Fruit fly (Drosophila melanogaster) whole organism, wandering third instar larva: Measurements from ENCODE around the gene CheA29a.

Experiments used
- Abd-B ChIP-seq: fragments of >200 bp; optimal IDR thresholded peaks from 2 replicates; lab custom pipeline; 2017; ENCODE audit warnings: missing biosample characterization, missing genetic modification characterization
- HLH106 ChIP-seq: fragments of 200-800 bp; optimal IDR thresholded peaks from 3 replicates; lab custom pipeline; 2019; ENCODE audit warnings: missing biosample characterization, mild to moderate bottlenecking, missing genetic modification characterization, moderate library complexity
- OdsH ChIP-seq: fragments of 200-800 bp; sonication (Bioruptor generic); optimal IDR thresholded peaks from 2 replicates; lab custom pipeline; 2016; ENCODE audit warnings: missing biosample characterization, mild to moderate bottlenecking, missing genetic modification characterization
- Rel ChIP-seq, 2 experiments: fragments of 200-800 bp; sonication (Bioruptor generic) in 1 of 2; optimal IDR thresholded peaks; 2 replicates in 1 of 2; 3 replicates in 1 of 2; lab custom pipeline; 2016 to 2019; ENCODE audit warnings: mild to moderate bottlenecking in 2 of 2, missing biosample characterization in 2 of 2, missing genetic modification characterization in 2 of 2, moderate library complexity in 1 of 2
- br ChIP-seq: fragments of 200-800 bp; sonication (Bioruptor generic); optimal IDR thresholded peaks from 2 replicates; lab custom pipeline; 2016; ENCODE audit warnings: missing biosample characterization, missing genetic modification characterization

DNA sequence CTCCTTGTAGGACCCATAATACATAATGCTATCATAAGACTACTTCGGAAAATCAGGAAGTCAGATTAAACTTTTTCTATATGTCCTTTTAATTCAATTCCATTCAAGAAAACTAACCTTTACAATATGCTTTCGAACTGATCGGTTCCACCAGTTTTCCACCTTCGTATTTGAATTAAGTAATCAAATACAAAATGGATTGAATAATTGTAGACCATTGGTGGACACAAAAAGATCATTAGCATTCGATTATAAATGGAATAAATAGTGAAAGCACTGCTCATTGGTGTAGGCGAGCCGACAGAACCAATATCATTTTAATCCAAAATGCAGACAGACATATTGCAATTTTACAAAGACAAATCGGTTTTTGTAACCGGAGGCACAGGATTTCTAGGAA lies 42.2 kb downstream of the CheA29a start, which contains the start of gene Sgp:
- TF ChIP-seq OdsH (GFP tag; lab: Kevin White, UChicago) (no peak), Abd-B (GFP tag; lab: Kevin White, UChicago) (no peak), HLH106 (tag; lab: Kevin White, UChicago) (no peak), br (GFP tag; lab: Kevin White, UChicago) (no peak), Rel (GFP tag; optimal IDR thresholded peaks at IDR 0.05; lab: Kevin White, UChicago) (no peak), Rel (tag; optimal IDR thresholded peaks at IDR 0.05; lab: Kevin White, UChicago) (no peak)
